Worm (Caenorhabditis elegans) whole organism, late embryonic: ENCODE data around the gene gba-3.
A peak's percentile ranks its signal among the peaks of the same experiment; 100 is the strongest.

ENCODE experiments used
- K02D7.2 ChIP-seq: sonication (generic microtip); optimal IDR thresholded peaks from 2 replicates; lab custom pipeline; 2017; ENCODE audit warnings: mild to moderate bottlenecking, missing genetic modification characterization, missing compliant biosample characterization
- K09A11.1 ChIP-seq: sonication (generic microtip); optimal IDR thresholded peaks from 2 replicates; lab custom pipeline; 2017; ENCODE audit warnings: antibody characterized with exemption, mild to moderate bottlenecking, missing genetic modification characterization, missing compliant biosample characterization; ENCODE audit not compliant: insufficient read depth
- ahr-1 ChIP-seq: sonication (generic microtip); optimal IDR thresholded peaks from 2 replicates; lab custom pipeline; 2016; ENCODE audit warnings: missing genetic modification characterization, missing compliant biosample characterization
- ama-1 ChIP-seq: fragments of 150-350 bp; optimal IDR thresholded peaks from 2 replicates; lab custom pipeline; 2014
- ceh-19 ChIP-seq: fragments of 200-800 bp; sonication (Bioruptor generic); optimal IDR thresholded peaks from 2 replicates; lab custom pipeline; 2018; ENCODE audit warnings: mild to moderate bottlenecking, missing genetic modification characterization, missing compliant biosample characterization
- ceh-22 ChIP-seq: sonication (generic microtip); optimal IDR thresholded peaks from 2 replicates; lab custom pipeline; 2017; ENCODE audit warnings: missing biosample characterization, missing genetic modification characterization
- ceh-24 ChIP-seq: sonication (generic microtip); optimal IDR thresholded peaks from 2 replicates; lab custom pipeline; 2016; ENCODE audit warnings: mild to moderate bottlenecking, missing genetic modification characterization, missing compliant biosample characterization
- ceh-30 ChIP-seq: fragments of 150-350 bp; optimal IDR thresholded peaks from 2 replicates; lab custom pipeline; 2014; ENCODE audit warnings: missing biosample characterization, missing genetic modification characterization
- ceh-31 ChIP-seq: sonication (generic microtip); optimal IDR thresholded peaks from 2 replicates; lab custom pipeline; 2016; ENCODE audit warnings: missing genetic modification characterization, missing compliant biosample characterization
- ceh-34 ChIP-seq: sonication (generic microtip); optimal IDR thresholded peaks from 2 replicates; lab custom pipeline; 2016; ENCODE audit warnings: mild to moderate bottlenecking, missing genetic modification characterization, missing compliant biosample characterization
- ceh-6 ChIP-seq: fragments of 200-800 bp; sonication (Bioruptor generic); optimal IDR thresholded peaks from 2 replicates; lab custom pipeline; 2018; ENCODE audit warnings: mild to moderate bottlenecking, missing genetic modification characterization, missing compliant biosample characterization
- ceh-9 ChIP-seq: sonication (generic microtip); optimal IDR thresholded peaks from 2 replicates; lab custom pipeline; 2016; ENCODE audit warnings: mild to moderate bottlenecking, missing genetic modification characterization, inconsistent platforms, missing compliant biosample characterization
- dve-1 ChIP-seq: sonication (generic microtip); optimal IDR thresholded peaks from 2 replicates; lab custom pipeline; 2017; ENCODE audit warnings: antibody characterized with exemption, mild to moderate bottlenecking, missing genetic modification characterization, missing compliant biosample characterization
- elt-2 ChIP-seq: sonication (generic microtip); optimal IDR thresholded peaks from 2 replicates; lab custom pipeline; 2016; ENCODE audit warnings: missing genetic modification reagents, missing genetic modification characterization, missing compliant biosample characterization
- ets-4 ChIP-seq: sonication (generic microtip); optimal IDR thresholded peaks from 2 replicates; lab custom pipeline; 2016; ENCODE audit warnings: missing genetic modification characterization, missing compliant biosample characterization
- fax-1 ChIP-seq: sonication (generic microtip); optimal IDR thresholded peaks from 2 replicates; lab custom pipeline; 2016; ENCODE audit warnings: missing genotype, missing genetic modification characterization, missing compliant biosample characterization
- fkh-6 ChIP-seq: sonication (generic microtip); optimal IDR thresholded peaks from 2 replicates; lab custom pipeline; 2016; ENCODE audit warnings: missing genetic modification characterization, missing compliant biosample characterization
- gmeb-2 ChIP-seq: sonication (generic microtip); optimal IDR thresholded peaks from 2 replicates; lab custom pipeline; 2016; ENCODE audit warnings: missing genetic modification characterization, inconsistent platforms, missing compliant biosample characterization
- hlh-6 ChIP-seq: sonication (generic microtip); optimal IDR thresholded peaks from 2 replicates; lab custom pipeline; 2016; ENCODE audit warnings: missing genotype, missing genetic modification characterization, missing compliant biosample characterization
- lim-6 ChIP-seq: sonication (generic microtip); optimal IDR thresholded peaks from 2 replicates; lab custom pipeline; 2016; ENCODE audit warnings: missing genetic modification characterization, missing compliant biosample characterization
- lin-11 ChIP-seq: fragments of 200-800 bp; sonication (Bioruptor generic); optimal IDR thresholded peaks from 2 replicates; lab custom pipeline; 2018; ENCODE audit warnings: mild to moderate bottlenecking, missing genetic modification characterization, missing compliant biosample characterization
- nhr-11 ChIP-seq: fragments of 150-350 bp; optimal IDR thresholded peaks from 2 replicates; lab custom pipeline; 2014; ENCODE audit warnings: missing biosample characterization, missing genetic modification characterization
- npax-4 ChIP-seq: sonication (generic microtip); optimal IDR thresholded peaks from 2 replicates; lab custom pipeline; 2016; ENCODE audit warnings: missing genetic modification characterization, missing compliant biosample characterization
- odd-2 ChIP-seq: sonication (generic microtip); optimal IDR thresholded peaks from 2 replicates; lab custom pipeline; 2017; ENCODE audit warnings: antibody characterized with exemption, mild to moderate bottlenecking, missing genetic modification characterization, missing compliant biosample characterization
- pat-9 ChIP-seq: fragments of 200-800 bp; sonication (Bioruptor generic); optimal IDR thresholded peaks from 2 replicates; lab custom pipeline; 2018; ENCODE audit warnings: mild to moderate bottlenecking, missing genetic modification characterization, moderate library complexity, missing compliant biosample characterization
- pha-2 ChIP-seq: sonication (generic microtip); optimal IDR thresholded peaks from 2 replicates; lab custom pipeline; 2017; ENCODE audit warnings: mild to moderate bottlenecking, missing genetic modification characterization, missing compliant biosample characterization
- pqm-1 ChIP-seq: sonication (generic microtip); optimal IDR thresholded peaks from 2 replicates; lab custom pipeline; 2016; ENCODE audit warnings: missing genetic modification characterization, missing compliant biosample characterization
- pros-1 ChIP-seq: fragments of 150-350 bp; optimal IDR thresholded peaks from 2 replicates; lab custom pipeline; 2014; ENCODE audit warnings: missing biosample characterization, missing genetic modification reagents, missing genetic modification characterization
- ref-2 ChIP-seq: sonication (generic microtip); optimal IDR thresholded peaks from 2 replicates; lab custom pipeline; 2016; ENCODE audit warnings: missing genetic modification characterization, missing compliant biosample characterization
- rnt-1 ChIP-seq: sonication (generic microtip); optimal IDR thresholded peaks from 2 replicates; lab custom pipeline; 2016; ENCODE audit warnings: missing genetic modification characterization, missing compliant biosample characterization
- sox-2 ChIP-seq: fragments of 200-800 bp; sonication (Bioruptor generic); IDR thresholded peaks from 2 replicates; pipeline ENCODE4 v1.3.6; 2022; ENCODE audit warnings: missing genetic modification reagents, missing genetic modification characterization, missing compliant biosample characterization
- sox-4 ChIP-seq: sonication (generic microtip); optimal IDR thresholded peaks from 2 replicates; lab custom pipeline; 2017; ENCODE audit warnings: mild to moderate bottlenecking, missing genetic modification characterization, inconsistent platforms, missing compliant biosample characterization
- syd-9 ChIP-seq: sonication (generic microtip); optimal IDR thresholded peaks from 2 replicates; lab custom pipeline; 2016; ENCODE audit warnings: mild to moderate bottlenecking, missing genetic modification characterization, moderate library complexity, missing compliant biosample characterization
- tbx-2 ChIP-seq: sonication (generic microtip); optimal IDR thresholded peaks from 2 replicates; lab custom pipeline; 2016; ENCODE audit warnings: missing genetic modification characterization, missing compliant biosample characterization
- tbx-7 ChIP-seq: sonication (generic microtip); optimal IDR thresholded peaks from 2 replicates; lab custom pipeline; 2016; ENCODE audit warnings: missing genotype, missing genetic modification characterization, missing compliant biosample characterization
- unc-3 ChIP-seq, 2 experiments: fragments of 200-800 bp in 1 of 2; sonication (Bioruptor generic) in 1 of 2; sonication (generic microtip) in 1 of 2; conservative IDR thresholded peaks in 1 of 2; optimal IDR thresholded peaks in 1 of 2; 2 replicates each; pipeline versions ENCODE4 v1.3.6 to Lab custom; 2016 to 2022; ENCODE audit warnings: missing compliant biosample characterization in 2 of 2, missing genetic modification characterization in 2 of 2, missing genetic modification reagents in 1 of 2
- unc-55 ChIP-seq: sonication (generic microtip); optimal IDR thresholded peaks from 2 replicates; lab custom pipeline; 2017; ENCODE audit warnings: missing biosample characterization, missing genetic modification reagents, missing genetic modification characterization
- unc-86 ChIP-seq: sonication (generic microtip); optimal IDR thresholded peaks from 2 replicates; lab custom pipeline; 2016; ENCODE audit warnings: missing genetic modification characterization, missing compliant biosample characterization
- zip-5 ChIP-seq: sonication (generic microtip); optimal IDR thresholded peaks from 2 replicates; lab custom pipeline; 2016; ENCODE audit warnings: missing genetic modification characterization, missing compliant biosample characterization

Gene gba-3

ce11 chrIV:17473034-17473433 lies at the start of gene gba-3:
Gene gba-3, plus strand, starts transcription at chrIV:17473334.
- no peak for TF ChIP-seq K09A11.1 (tag; lab: Kevin White, UChicago)
- TF ChIP-seq ets-4 (tag; lab: Kevin White, UChicago), result no peak
- TF ChIP-seq unc-3 (GFP tag; conservative IDR thresholded peaks at IDR 0.05; lab: Robert Waterston, UW), result no peak
- no peak for TF ChIP-seq unc-3 (tag; optimal IDR thresholded peaks at IDR 0.05; lab: Kevin White, UChicago)

ce11 chrIV:17426970-17427369 lies 46.2 kb upstream of the gba-3 start:
- TF ChIP-seq fax-1 (tag; lab: Kevin White, UChicago), result no peak
- no peak for TF ChIP-seq pqm-1 (tag; lab: Kevin White, UChicago)
- TF ChIP-seq K02D7.2 (tag; lab: Kevin White, UChicago), result no peak
- TF ChIP-seq fkh-6, result no peak
- TF ChIP-seq ceh-34 (tag; lab: Kevin White, UChicago), result no peak
- TF ChIP-seq rnt-1 (tag; lab: Kevin White, UChicago), result no peak
- TF ChIP-seq lin-11 (tag; lab: Kevin White, UChicago), result no peak
- no peak for TF ChIP-seq ceh-19 (GFP tag; lab: Kevin White, UChicago)

ce11 chrIV:17427423-17427822 lies 45.7 kb upstream of the gba-3 start, which contains the start of gene C06A12.3:
Gene C06A12.3, plus strand, starts transcription at chrIV:17427723.
- TF ChIP-seq pha-2 (tag; lab: Kevin White, UChicago) (no peak), hlh-6 (tag; lab: Kevin White, UChicago) (no peak), zip-5 (tag; lab: Kevin White, UChicago) (no peak), lin-11 (tag; lab: Kevin White, UChicago) (no peak), tbx-7 (no peak), ahr-1 (tag; lab: Kevin White, UChicago) (no peak), ceh-31 (no peak), dve-1 (tag; lab: Kevin White, UChicago) (no peak), nhr-11 (no peak), npax-4 (tag; lab: Kevin White, UChicago) (no peak)

DNA sequence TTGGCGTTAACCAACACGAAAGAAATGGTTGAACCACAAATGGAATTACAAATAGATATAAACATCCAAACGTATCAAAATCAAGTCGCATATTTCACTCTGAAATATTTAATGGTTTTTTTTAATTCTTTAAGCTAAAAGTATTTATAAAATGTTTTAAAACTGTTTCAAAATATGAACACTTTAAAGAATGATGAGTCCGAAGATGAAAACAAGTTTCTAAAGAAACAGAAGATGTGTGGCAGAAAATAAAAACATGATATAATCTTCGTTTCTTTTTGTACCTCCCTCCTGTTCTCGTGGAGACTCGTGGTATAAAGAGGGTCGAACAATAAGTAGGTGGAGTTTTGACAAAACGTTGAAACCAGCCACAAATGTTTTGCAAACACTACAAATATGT lies 41.8 kb upstream of the gba-3 start, which contains the start of gene lact-6:
Gene lact-6 (minus strand): TSS at position 101 of the 400 bp plus-strand sequence.
- TF ChIP-seq npax-4 (tag; lab: Kevin White, UChicago), result no peak
- no peak for TF ChIP-seq odd-2
- TF ChIP-seq nhr-11, result no peak
- no peak for TF ChIP-seq ceh-24 (tag; lab: Kevin White, UChicago)
- TF ChIP-seq ref-2 (tag; lab: Kevin White, UChicago), result no peak
- TF ChIP-seq syd-9 (tag; lab: Kevin White, UChicago), result no peak
- TF ChIP-seq ama-1 (lab: Kevin White, UChicago), result no peak

- TF ChIP-seq ceh-6 (GFP tag; lab: Kevin White, UChicago), result no peak
- no peak for TF ChIP-seq gmeb-2 (tag; lab: Kevin White, UChicago)
- no peak for TF ChIP-seq unc-55 (GFP tag; lab: Kevin White, UChicago)
- TF ChIP-seq elt-2 (tag; lab: Kevin White, UChicago), result peak; percentile 10
Measured at ce11 chrIV:17432223-17432826, 40.8 kb upstream of the gba-3 start.

ce11 chrIV:17435228-17435627 lies 37.9 kb upstream of the gba-3 start:
- no peak for TF ChIP-seq unc-86 (tag; lab: Kevin White, UChicago)
- no peak for TF ChIP-seq tbx-2 (tag; lab: Kevin White, UChicago)
- TF ChIP-seq ceh-30, result no peak
- TF ChIP-seq pros-1 (tag; lab: Kevin White, UChicago), result no peak
- TF ChIP-seq ceh-9 (tag; lab: Kevin White, UChicago), result no peak
- no peak for TF ChIP-seq syd-9 (tag; lab: Kevin White, UChicago)
- no peak for TF ChIP-seq sox-4 (tag; lab: Kevin White, UChicago)
- no peak for TF ChIP-seq ceh-24 (tag; lab: Kevin White, UChicago)
- no peak for TF ChIP-seq sox-2
- TF ChIP-seq ceh-22 (tag; lab: Kevin White, UChicago), result no peak
- TF ChIP-seq hlh-6 (tag; lab: Kevin White, UChicago), result no peak
- no peak for TF ChIP-seq ahr-1 (tag; lab: Kevin White, UChicago)
- TF ChIP-seq lim-6 (tag; lab: Kevin White, UChicago), result no peak
- no peak for TF ChIP-seq pat-9 (tag; lab: Kevin White, UChicago)
